Worm (Caenorhabditis elegans) whole organism, L1 larva: ENCODE measurements around the gene C34D10.5.

Experiments used
- blmp-1 ChIP-seq: fragments of 150-350 bp; optimal IDR thresholded peaks from 2 replicates; lab custom pipeline; 2014; ENCODE audit warnings: missing biosample characterization, missing genetic modification characterization
- unc-62 ChIP-seq: fragments of 150-350 bp; optimal IDR thresholded peaks from 2 replicates; lab custom pipeline; 2014; ENCODE audit warnings: missing biosample characterization, missing genetic modification reagents, missing genetic modification characterization
- zag-1 ChIP-seq: fragments of 150-350 bp; optimal IDR thresholded peaks from 2 replicates; lab custom pipeline; 2014; ENCODE audit warnings: missing biosample characterization, missing genetic modification characterization

DNA sequence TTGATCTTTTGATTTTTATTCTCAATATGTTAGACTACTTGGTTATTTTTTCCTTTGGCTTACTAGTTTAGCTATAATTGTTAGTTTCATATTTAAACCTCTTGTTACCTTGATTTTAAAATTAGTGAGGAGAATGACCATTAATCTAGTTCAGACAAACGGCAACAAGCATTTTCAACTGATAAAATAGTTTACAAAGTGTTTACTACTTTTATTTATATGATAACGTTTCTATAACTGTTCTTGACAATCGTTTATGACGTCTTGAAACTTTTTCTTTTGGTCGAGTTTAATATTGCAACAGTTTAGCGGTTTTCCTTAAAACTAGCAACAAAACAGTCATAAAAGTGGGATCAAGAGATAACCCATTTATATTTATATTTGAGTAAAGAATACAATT, 42.1 kb upstream of the C34D10.5 start:
- TF ChIP-seq zag-1 (tag; lab: Kevin White, UChicago) (no peak), unc-62 (GFP tag; lab: Kevin White, UChicago) (no peak), blmp-1 (tag; lab: Kevin White, UChicago) (no peak)
